Fruit fly (Drosophila melanogaster) whole organism, adult: ENCODE data around the gene Iml1.

ENCODE experiments used
- CG7045 ChIP-seq: fragments of 200-800 bp; sonication (Bioruptor generic); optimal IDR thresholded peaks from 2 replicates; lab custom pipeline; 2017; ENCODE audit warnings: missing biosample characterization, mild to moderate bottlenecking, missing genetic modification characterization
- CG7101 ChIP-seq: fragments of 200-800 bp; sonication (Bioruptor generic); optimal IDR thresholded peaks from 2 replicates; lab custom pipeline; 2018; ENCODE audit warnings: missing biosample characterization, mild to moderate bottlenecking, missing genetic modification characterization, moderate library complexity
- Clk ChIP-seq: fragments of 200-800 bp; sonication (Bioruptor generic); optimal IDR thresholded peaks from 2 replicates; lab custom pipeline; 2017; ENCODE audit warnings: missing biosample characterization, missing genetic modification characterization
- bab1 ChIP-seq: fragments of 200-800 bp; sonication (Bioruptor generic); optimal IDR thresholded peaks from 3 replicates; lab custom pipeline; 2019; ENCODE audit warnings: missing biosample characterization, mild to moderate bottlenecking, missing genetic modification characterization, moderate library complexity
- pad ChIP-seq: fragments of 200-800 bp; sonication (Bioruptor generic); optimal IDR thresholded peaks from 3 replicates; lab custom pipeline; 2017; ENCODE audit warnings: missing biosample characterization, missing genetic modification characterization, mild to moderate bottlenecking, moderate library complexity, missing genetic modification reagents

- TF ChIP-seq CG7045 (GFP tag; lab: Kevin White, UChicago) (no peak), bab1 (GFP tag; lab: Kevin White, UChicago) (peak; percentile 82), CG7101 (tag; lab: Kevin White, UChicago) (peak; percentile 53), pad (GFP tag; lab: Kevin White, UChicago) (no peak), Clk (GFP tag; lab: Kevin White, UChicago) (no peak)
Measured at dm6 chr3L:1545693-1546329, 12.0 kb upstream of the Iml1 start, which contains the start of the genes CG32313 and Pcyt1.
